Worm (Caenorhabditis elegans): Measurements from ENCODE around the gene B0252.5.
"Not testable (repeated sequence)": the region's sequence is repeated elsewhere in the genome, so short reads cannot be mapped to it uniquely, and the experiment has no call there.

B0252.5 gene

DNA sequence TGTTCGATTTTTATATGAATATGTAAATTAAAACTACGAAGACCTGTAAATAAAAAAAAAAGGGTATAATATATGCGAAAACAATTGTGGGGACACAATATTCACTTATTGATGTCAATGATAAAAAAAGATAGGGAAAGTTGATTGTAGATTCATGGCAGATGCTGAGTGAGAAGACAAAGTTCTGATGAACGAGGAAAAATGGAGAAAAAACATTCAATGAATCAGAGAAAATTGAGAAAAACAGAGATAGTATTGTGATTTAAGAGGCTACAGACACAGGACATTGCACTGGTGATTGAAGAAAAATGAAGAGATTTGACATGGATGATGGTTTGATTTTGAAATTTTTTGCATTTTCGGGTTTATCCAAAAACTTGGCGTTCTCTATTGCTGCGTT is 10.0 kb downstream of the B0252.5 start (continued):
- TF ChIP-seq unc-130 (tag; optimal IDR thresholded peaks at IDR 0.05) (no peak), fkh-8 (tag; optimal IDR thresholded peaks at IDR 0.05) (no peak), lir-3 (tag; optimal IDR thresholded peaks at IDR 0.05; ENCODE audit: poor library complexity) (peak; percentile 11), ceh-63 (GFP tag; optimal IDR thresholded peaks at IDR 0.05) (no peak), blmp-1 (tag; optimal IDR thresholded peaks at IDR 0.05) (peak; percentile 83), hlh-4 (tag; optimal IDR thresholded peaks at IDR 0.05) (no peak), dpl-1 (GFP tag; optimal IDR thresholded peaks at IDR 0.05) (peak in 2 of 3 experiments; percentile 5 to 21), nhr-12 (tag; optimal IDR thresholded peaks at IDR 0.05) (no peak), C34B4.2 (tag; optimal IDR thresholded peaks at IDR 0.05) (no peak), elt-2 (tag; optimal IDR thresholded peaks at IDR 0.05) (no peak), aha-1 (tag; optimal IDR thresholded peaks at IDR 0.05) (no peak), sptf-1 (tag; optimal IDR thresholded peaks at IDR 0.05) (no peak), mef-2 (tag; optimal IDR thresholded peaks at IDR 0.05) (no peak), ceh-82 (tag; optimal IDR thresholded peaks at IDR 0.05) (no peak), F16B12.6 (tag; optimal IDR thresholded peaks at IDR 0.05) (no peak), hpl-2 (GFP tag; optimal IDR thresholded peaks at IDR 0.05) (no peak), lin-39 (tag; optimal IDR thresholded peaks at IDR 0.05) (no peak), fkh-4 (tag; optimal IDR thresholded peaks at IDR 0.05; ENCODE audit: borderline replicate concordance) (no peak), ceh-90 (tag; optimal IDR thresholded peaks at IDR 0.05) (no peak), lin-35 (GFP tag; optimal IDR thresholded peaks at IDR 0.05) (no peak), pax-3 (tag; optimal IDR thresholded peaks at IDR 0.05) (no peak), zag-1 (tag; optimal IDR thresholded peaks at IDR 0.05) (no peak), C04F5.9 (tag; optimal IDR thresholded peaks at IDR 0.05) (no peak), nhr-85 (tag) (peak; percentile 37), nhr-237 (tag; optimal IDR thresholded peaks at IDR 0.05) (no peak)

DNA sequence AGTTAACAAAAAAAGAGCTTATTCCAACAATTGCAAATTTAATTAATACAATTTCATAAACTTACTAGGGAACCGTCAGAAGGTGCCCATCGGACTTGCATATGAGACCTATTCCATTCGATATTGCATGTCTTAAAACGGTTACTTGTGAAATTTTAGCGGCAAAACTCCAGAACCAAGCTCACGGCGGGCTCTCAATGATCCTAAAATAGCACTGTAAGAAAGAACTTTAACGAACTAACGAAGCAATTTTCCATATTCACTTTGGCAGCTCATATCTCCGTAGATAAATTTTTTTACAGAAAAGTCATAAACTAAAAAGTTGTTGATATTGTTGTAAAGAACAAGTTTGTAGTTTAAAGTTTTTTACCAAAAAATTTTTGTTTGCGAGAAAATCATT is 11.0 kb downstream of the B0252.5 start, which contains the start of gene B0252.3:
Gene B0252.3 (minus strand): TSS at position 101 of the 400 bp plus-strand sequence.
- not testable (repeated sequence) for TF ChIP-seq F16B12.6 (tag; optimal IDR thresholded peaks at IDR 0.05); snu-23 (GFP tag; optimal IDR thresholded peaks at IDR 0.05); nhr-47 (tag; optimal IDR thresholded peaks at IDR 0.05)

DNA sequence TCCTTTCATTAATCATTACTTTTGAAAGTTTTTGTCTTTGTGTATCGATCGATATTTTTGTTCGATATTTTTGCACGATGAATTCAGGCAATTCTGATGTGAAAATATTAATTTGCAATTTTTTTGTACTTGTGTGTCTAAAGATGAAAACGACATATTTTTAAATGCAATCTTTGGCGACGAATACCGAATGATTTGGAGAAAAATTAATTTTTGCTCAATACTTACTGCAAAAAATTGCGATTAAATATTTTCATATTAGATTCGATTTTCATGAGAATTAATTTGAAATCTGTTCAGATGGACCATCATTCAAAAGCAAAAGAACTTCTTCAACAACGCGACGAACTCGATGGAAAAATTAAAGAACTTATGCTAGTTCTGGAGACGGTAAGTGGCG is 16.9 kb downstream of the B0252.5 start, which contains the start of gene psmd-9:
Gene psmd-9 (plus strand): TSS at position 301 of the 400 bp plus-strand sequence.
- TF ChIP-seq lin-13 (GFP tag; optimal IDR thresholded peaks at IDR 0.05), result no peak
- TF ChIP-seq efl-1 (optimal IDR thresholded peaks at IDR 0.05), result no peak
- TF ChIP-seq efl-1 (GFP tag; optimal IDR thresholded peaks at IDR 0.05 in 1 of 2), result peak in 1 of 2 experiments; percentile 22

DNA sequence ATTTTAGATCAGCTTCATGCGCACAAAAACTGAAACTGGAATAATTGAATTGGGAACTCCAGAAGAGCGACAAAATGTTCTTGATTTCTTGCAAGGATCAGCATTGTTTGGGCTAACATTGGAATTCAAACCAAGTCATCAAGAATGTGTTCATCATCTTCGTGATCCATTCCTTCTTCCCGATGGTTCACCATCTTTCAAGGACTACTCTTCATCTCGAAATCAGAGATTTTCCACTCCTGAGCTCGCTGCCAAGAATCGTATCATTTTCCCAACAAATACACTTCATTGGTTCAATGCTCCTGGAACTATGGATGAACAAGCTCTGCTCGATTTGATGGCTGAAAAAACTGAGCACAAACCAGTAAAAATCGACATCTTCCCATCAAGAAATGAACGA is 18.0 kb downstream of the B0252.5 start:
- TF ChIP-seq unc-62 (GFP tag; optimal IDR thresholded peaks at IDR 0.05) (no peak), zag-1 (tag; optimal IDR thresholded peaks at IDR 0.05) (no peak), ama-1 (optimal IDR thresholded peaks at IDR 0.05) (no peak), ces-1 (GFP tag; optimal IDR thresholded peaks at IDR 0.05) (no peak), nhr-28 (tag; optimal IDR thresholded peaks at IDR 0.05) (no peak), hlh-4 (tag; optimal IDR thresholded peaks at IDR 0.05) (no peak), ceh-88 (GFP tag; IDR thresholded peaks at IDR 0.05) (no peak), ztf-11 (tag; optimal IDR thresholded peaks at IDR 0.05) (no peak), snpc-4 (tag; optimal IDR thresholded peaks at IDR 0.05) (no peak), lin-39 (tag; optimal IDR thresholded peaks at IDR 0.05) (no peak), irx-1 (tag; optimal IDR thresholded peaks at IDR 0.05) (no peak), lir-3 (tag; optimal IDR thresholded peaks at IDR 0.05; ENCODE audit: poor library complexity) (no peak), egl-27 (tag; optimal IDR thresholded peaks at IDR 0.05) (no peak)

Measured in whole organism, L1 larva.